Worm (Caenorhabditis elegans) whole organism, early embryonic: ENCODE results near the gene ZK1127.3.

Experiments
- B0310.2 ChIP-seq: sonication (generic microtip); optimal IDR thresholded peaks from 2 replicates; lab custom pipeline; 2016; ENCODE audit warnings: mild to moderate bottlenecking, missing genetic modification characterization, missing compliant biosample characterization
- F13C5.2 ChIP-seq: sonication (generic microtip); optimal IDR thresholded peaks from 2 replicates; lab custom pipeline; 2017; ENCODE audit warnings: mild to moderate bottlenecking, missing genetic modification characterization, inconsistent platforms, missing compliant biosample characterization
- ama-1 ChIP-seq: fragments of 150-350 bp; optimal IDR thresholded peaks from 2 replicates; lab custom pipeline; 2014
- ceh-13 ChIP-seq: fragments of 200-800 bp; sonication (Bioruptor generic); optimal IDR thresholded peaks from 2 replicates; lab custom pipeline; 2018; ENCODE audit warnings: mild to moderate bottlenecking, missing genetic modification characterization, missing compliant biosample characterization
- ceh-36 ChIP-seq: sonication (generic microtip); optimal IDR thresholded peaks from 2 replicates; lab custom pipeline; 2016; ENCODE audit warnings: missing genetic modification characterization, inconsistent platforms, missing compliant biosample characterization
- flt-1 ChIP-seq: fragments of 200-800 bp; sonication (Bioruptor generic); IDR thresholded peaks from 2 replicates; pipeline ENCODE4 v1.3.6; 2022; ENCODE audit warnings: missing genetic modification characterization, missing compliant biosample characterization
- hmbx-1 ChIP-seq: sonication (generic microtip); optimal IDR thresholded peaks from 2 replicates; lab custom pipeline; 2016; ENCODE audit warnings: mild to moderate bottlenecking, missing genetic modification characterization, missing compliant biosample characterization
- hmg-4 ChIP-seq: fragments of 200-800 bp; sonication (Bioruptor generic); optimal IDR thresholded peaks from 2 replicates; lab custom pipeline; 2018; ENCODE audit warnings: mild to moderate bottlenecking, missing genetic modification characterization, missing compliant biosample characterization
- hnd-1 ChIP-seq: sonication (generic microtip); optimal IDR thresholded peaks from 2 replicates; lab custom pipeline; 2016; ENCODE audit warnings: missing genetic modification characterization, missing compliant biosample characterization
- pes-1 ChIP-seq: fragments of 200-800 bp; sonication (Bioruptor generic); IDR thresholded peaks from 2 replicates; pipeline ENCODE4 v1.3.6; 2022; ENCODE audit warnings: missing genetic modification reagents, missing genetic modification characterization, missing compliant biosample characterization
- scrt-1 ChIP-seq: fragments of 200-800 bp; sonication (Bioruptor generic); IDR thresholded peaks from 2 replicates; pipeline ENCODE4 v1.3.6; 2022; ENCODE audit warnings: missing genetic modification characterization, missing compliant biosample characterization
- tbx-11 ChIP-seq: fragments of 200-800 bp; sonication (Bioruptor generic); IDR thresholded peaks from 2 replicates; pipeline ENCODE4 v1.3.6; 2022; ENCODE audit warnings: missing genetic modification characterization, missing compliant biosample characterization
- tra-4 ChIP-seq: sonication (generic microtip); optimal IDR thresholded peaks from 2 replicates; lab custom pipeline; 2017; ENCODE audit warnings: missing genetic modification characterization, missing compliant biosample characterization

ce11 chrII:7095970-7096369, 40.9 kb downstream of the ZK1127.3 start:
- no peak for TF ChIP-seq ama-1 (lab: Kevin White, UChicago)
- TF ChIP-seq flt-1 (GFP tag; lab: Robert Waterston, UW), result no peak
- TF ChIP-seq hmg-4 (GFP tag; lab: Kevin White, UChicago), result no peak
- TF ChIP-seq hnd-1 (tag; lab: Kevin White, UChicago), result no peak
- TF ChIP-seq tra-4 (tag; lab: Kevin White, UChicago), result no peak
- TF ChIP-seq scrt-1 (GFP tag; lab: Robert Waterston, UW), result no peak
- no peak for TF ChIP-seq hmbx-1 (tag; lab: Kevin White, UChicago)
- no peak for TF ChIP-seq pes-1
- no peak for TF ChIP-seq ceh-36 (tag; lab: Kevin White, UChicago)
- TF ChIP-seq tbx-11 (GFP tag; lab: Robert Waterston, UW), result no peak
- TF ChIP-seq F13C5.2 (tag; lab: Kevin White, UChicago), result no peak
- TF ChIP-seq ceh-13 (GFP tag; lab: Kevin White, UChicago), result no peak
- no peak for TF ChIP-seq B0310.2 (tag; lab: Kevin White, UChicago)
